Fruit fly (Drosophila melanogaster): ENCODE data around the gene CG6106.

dm6 chrX:18379791-18380190, 21.1 kb downstream of the CG6106 start, which contains the start of the genes por and CG6179:
- TF ChIP-seq CG4496 (GFP tag; IDR thresholded peaks at IDR 0.05) (no peak), D1 (tag; optimal IDR thresholded peaks at IDR 0.05) (no peak), CG12605 (GFP tag; IDR thresholded peaks at IDR 0.05) (no peak), Ets98B (GFP tag; IDR thresholded peaks at IDR 0.05) (no peak), CG32121 (GFP tag; IDR thresholded peaks at IDR 0.05) (no peak), CG9948 (tag; optimal IDR thresholded peaks at IDR 0.05) (no peak), rn (GFP tag; IDR thresholded peaks at IDR 0.05) (no peak), Pif1B (GFP tag; optimal IDR thresholded peaks at IDR 0.05) (no peak), fd96Ca (GFP tag; IDR thresholded peaks at IDR 0.05) (no peak), EcR (GFP tag; optimal IDR thresholded peaks at IDR 0.05) (no peak), Pif1A (GFP tag; optimal IDR thresholded peaks at IDR 0.05) (no peak), CG14655 (GFP tag; optimal IDR thresholded peaks at IDR 0.05) (no peak), CG8159 (tag; optimal IDR thresholded peaks at IDR 0.05) (no peak), CG17806 (tag; optimal IDR thresholded peaks at IDR 0.05) (no peak)

Measured in whole organism, pupa.